Worm (Caenorhabditis elegans): ENCODE data around the gene F19B10.6.

- TF ChIP-seq C06A6.2 (GFP tag; conservative IDR thresholded peaks at IDR 0.05) (no peak), xnd-1 (tag; optimal IDR thresholded peaks at IDR 0.05) (no peak), ceh-27 (GFP tag; optimal IDR thresholded peaks at IDR 0.05) (no peak), unc-62 (GFP tag; optimal IDR thresholded peaks at IDR 0.05) (no peak), Y67H2A.10 (GFP tag; conservative IDR thresholded peaks at IDR 0.05) (no peak)
Measured at ce11 chrII:3675176-3675575, 11.5 kb upstream of the F19B10.6 start, which contains the start of gene F19B10.2.

All from whole organism, young adult.